Worm (Caenorhabditis elegans): Measurements from ENCODE around the gene fic-1.

Gene fic-1

ce11 chrIV:10935336-10935735 lies 1.9 kb upstream of the fic-1 start:
- peak; percentile 6 for TF ChIP-seq ceh-48 (tag; optimal IDR thresholded peaks at IDR 0.05)
- TF ChIP-seq ahr-1 (tag; optimal IDR thresholded peaks at IDR 0.05) = no peak
- peak; percentile 50 for TF ChIP-seq nfya-1 (tag; optimal IDR thresholded peaks at IDR 0.05)
- no peak for TF ChIP-seq pat-9 (tag; optimal IDR thresholded peaks at IDR 0.05)
- peak; percentile 33 for TF ChIP-seq fax-1 (tag; optimal IDR thresholded peaks at IDR 0.05)
- peak; percentile 21 for TF ChIP-seq unc-42 (tag; optimal IDR thresholded peaks at IDR 0.05)
- no peak for TF ChIP-seq Y22D7AL.16 (tag; optimal IDR thresholded peaks at IDR 0.05)
- TF ChIP-seq ceh-31 (tag; optimal IDR thresholded peaks at IDR 0.05) = peak; percentile 47
- TF ChIP-seq ceh-14 (tag; optimal IDR thresholded peaks at IDR 0.05) = peak; percentile 8
- no peak for TF ChIP-seq nhr-11 (tag; optimal IDR thresholded peaks at IDR 0.05)
- no peak for TF ChIP-seq ceh-6 (GFP tag; optimal IDR thresholded peaks at IDR 0.05)
- no peak for TF ChIP-seq ceh-30 (tag; optimal IDR thresholded peaks at IDR 0.05)
- peak; percentile 28 for TF ChIP-seq hlh-8 (tag; optimal IDR thresholded peaks at IDR 0.05)
- TF ChIP-seq unc-55 (GFP tag; optimal IDR thresholded peaks at IDR 0.05) = peak; percentile 94
- TF ChIP-seq hlh-30 (tag; optimal IDR thresholded peaks at IDR 0.05; ENCODE audit: insufficient read depth) = peak; percentile 98
- peak; percentile 43 for TF ChIP-seq pros-1 (tag; optimal IDR thresholded peaks at IDR 0.05)
- peak; percentile 37 for TF ChIP-seq ceh-34 (tag; optimal IDR thresholded peaks at IDR 0.05)
- peak; percentile 26 for TF ChIP-seq tbx-2 (tag; optimal IDR thresholded peaks at IDR 0.05)
- peak; percentile 75 for TF ChIP-seq ceh-18 (tag; optimal IDR thresholded peaks at IDR 0.05)
- TF ChIP-seq ref-2 (tag; optimal IDR thresholded peaks at IDR 0.05) = peak; percentile 37

ce11 chrIV:10935853-10936491 lies 1.3 kb upstream of the fic-1 start, which contains the start of gene lgg-2:
Gene lgg-2, minus strand, starts transcription at chrIV:10935903.
- TF ChIP-seq unc-3 (GFP tag; conservative IDR thresholded peaks at IDR 0.05) (no peak), unc-3 (tag; optimal IDR thresholded peaks at IDR 0.05) (no peak), nhr-232 (tag; optimal IDR thresholded peaks at IDR 0.05) (no peak), nfya-1 (tag; optimal IDR thresholded peaks at IDR 0.05) (peak; percentile 88), tbx-7 (tag; optimal IDR thresholded peaks at IDR 0.05) (no peak), ceh-2 (tag; optimal IDR thresholded peaks at IDR 0.05) (no peak), pag-3 (tag; optimal IDR thresholded peaks at IDR 0.05; ENCODE audit: borderline replicate concordance) (no peak), C08G9.2 (tag; optimal IDR thresholded peaks at IDR 0.05) (peak; percentile 34), ceh-18 (tag; optimal IDR thresholded peaks at IDR 0.05) (peak; percentile 90), rnt-1 (tag; optimal IDR thresholded peaks at IDR 0.05) (peak; percentile 75), ama-1 (optimal IDR thresholded peaks at IDR 0.05) (no peak), ceh-30 (tag; optimal IDR thresholded peaks at IDR 0.05) (no peak), ceh-34 (tag; optimal IDR thresholded peaks at IDR 0.05) (peak; percentile 85), fkh-10 (GFP tag; optimal IDR thresholded peaks at IDR 0.05) (no peak), ceh-22 (tag; optimal IDR thresholded peaks at IDR 0.05) (no peak), lim-6 (tag; optimal IDR thresholded peaks at IDR 0.05) (no peak), ceh-24 (tag; optimal IDR thresholded peaks at IDR 0.05) (no peak), sdc-2 (tag; optimal IDR thresholded peaks at IDR 0.05) (no peak), pqm-1 (tag; optimal IDR thresholded peaks at IDR 0.05) (no peak), unc-86 (tag; optimal IDR thresholded peaks at IDR 0.05) (no peak), ets-4 (tag; optimal IDR thresholded peaks at IDR 0.05) (peak; percentile 29), elt-2 (tag; optimal IDR thresholded peaks at IDR 0.05) (peak; percentile 37), fax-1 (tag; optimal IDR thresholded peaks at IDR 0.05) (peak; percentile 45), nhr-11 (tag; optimal IDR thresholded peaks at IDR 0.05) (no peak), dmd-4 (tag; optimal IDR thresholded peaks at IDR 0.05; ENCODE audit: borderline replicate concordance) (peak; percentile 46), unc-42 (tag; optimal IDR thresholded peaks at IDR 0.05) (peak; percentile 61), lin-11 (tag; optimal IDR thresholded peaks at IDR 0.05) (no peak), C38D4.7 (GFP tag; optimal IDR thresholded peaks at IDR 0.05) (no peak), sox-4 (tag; optimal IDR thresholded peaks at IDR 0.05) (no peak), pros-1 (tag; optimal IDR thresholded peaks at IDR 0.05) (peak; percentile 93), F13H6.1 (tag; optimal IDR thresholded peaks at IDR 0.05) (peak; percentile 26), zip-5 (tag; optimal IDR thresholded peaks at IDR 0.05) (no peak), tbx-2 (tag; optimal IDR thresholded peaks at IDR 0.05) (peak; percentile 84), hlh-13 (GFP tag; optimal IDR thresholded peaks at IDR 0.05) (no peak), unc-55 (GFP tag; optimal IDR thresholded peaks at IDR 0.05) (peak; percentile 69), ttx-3 (tag; optimal IDR thresholded peaks at IDR 0.05) (no peak), K09A11.1 (tag; optimal IDR thresholded peaks at IDR 0.05; ENCODE audit: insufficient read depth) (no peak), mec-3 (tag; optimal IDR thresholded peaks at IDR 0.05; ENCODE audit: borderline replicate concordance) (no peak), dve-1 (tag; optimal IDR thresholded peaks at IDR 0.05) (no peak), hlh-30 (tag; optimal IDR thresholded peaks at IDR 0.05; ENCODE audit: insufficient read depth) (peak; percentile 100), pax-1 (tag; optimal IDR thresholded peaks at IDR 0.05) (peak; percentile 29)
